Worm (Caenorhabditis elegans) whole organism, L3 larva: ENCODE measurements around the gene gst-34.

Source experiments
- R02D3.7 ChIP-seq: fragments of 150-350 bp; optimal IDR thresholded peaks from 2 replicates; lab custom pipeline; 2014; ENCODE audit warnings: missing biosample characterization, missing genetic modification characterization
- aly-2 ChIP-seq: fragments of 150-350 bp; optimal IDR thresholded peaks from 2 replicates; lab custom pipeline; 2014; ENCODE audit warnings: missing biosample characterization, missing genetic modification characterization
- ama-1 ChIP-seq: fragments of 150-350 bp; optimal IDR thresholded peaks from 2 replicates; lab custom pipeline; 2018
- ceh-16 ChIP-seq: sonication (generic microtip); optimal IDR thresholded peaks from 2 replicates; lab custom pipeline; 2017; ENCODE audit warnings: missing biosample characterization, missing genetic modification characterization
- ceh-28 ChIP-seq: fragments of 150-350 bp; optimal IDR thresholded peaks from 2 replicates; lab custom pipeline; 2014; ENCODE audit warnings: missing biosample characterization, missing genetic modification reagents, missing genetic modification characterization
- ceh-82 ChIP-seq: fragments of 150-350 bp; optimal IDR thresholded peaks from 2 replicates; lab custom pipeline; 2014; ENCODE audit warnings: missing biosample characterization, missing genetic modification characterization
- ceh-9 ChIP-seq: sonication (generic microtip); optimal IDR thresholded peaks from 2 replicates; lab custom pipeline; 2018; ENCODE audit warnings: missing biosample characterization, missing genetic modification characterization
- daf-12 ChIP-seq: fragments of 150-350 bp; optimal IDR thresholded peaks from 2 replicates; lab custom pipeline; 2014; ENCODE audit warnings: missing biosample characterization, missing genetic modification reagents, missing genetic modification characterization
- egl-27 ChIP-seq: sonication (generic microtip); optimal IDR thresholded peaks from 4 replicates; lab custom pipeline; 2017; ENCODE audit warnings: missing biosample characterization, missing genetic modification reagents, missing genetic modification characterization
- egl-5 ChIP-seq: fragments of 150-350 bp; optimal IDR thresholded peaks from 2 replicates; lab custom pipeline; 2017; ENCODE audit warnings: missing biosample characterization, missing genetic modification reagents, missing genetic modification characterization, inconsistent platforms
- elt-2 ChIP-seq: sonication (generic microtip); optimal IDR thresholded peaks from 2 replicates; lab custom pipeline; 2016; ENCODE audit warnings: missing genetic modification reagents, mild to moderate bottlenecking, missing genetic modification characterization, missing compliant biosample characterization
- elt-3 ChIP-seq, 3 experiments: fragments of 150-350 bp in 1 of 3; sonication (generic microtip) in 2 of 3; optimal IDR thresholded peaks; 2 replicates in 2 of 3; 4 replicates in 1 of 3; lab custom pipeline; 2014 to 2017; ENCODE audit warnings: missing biosample characterization in 3 of 3, missing genetic modification characterization in 3 of 3
- eor-1 ChIP-seq, 2 experiments: fragments of 150-350 bp; optimal IDR thresholded peaks; 2 replicates each; lab custom pipeline; 2014 to 2018; ENCODE audit warnings: missing biosample characterization in 2 of 2, missing genetic modification characterization in 2 of 2
- fkh-10 ChIP-seq: sonication (generic microtip); optimal IDR thresholded peaks from 2 replicates; lab custom pipeline; 2017; ENCODE audit warnings: missing biosample characterization, missing genetic modification reagents, missing genetic modification characterization
- fos-1 ChIP-seq: fragments of 150-350 bp; optimal IDR thresholded peaks from 2 replicates; lab custom pipeline; 2014; ENCODE audit warnings: missing biosample characterization, missing genetic modification characterization
- hmg-11 ChIP-seq: sonication (generic microtip); optimal IDR thresholded peaks from 2 replicates; lab custom pipeline; 2016; ENCODE audit warnings: missing genetic modification characterization, missing compliant biosample characterization
- jun-1 ChIP-seq: fragments of 150-350 bp; optimal IDR thresholded peaks from 2 replicates; lab custom pipeline; 2014; ENCODE audit warnings: missing biosample characterization, missing genetic modification reagents, missing genetic modification characterization
- lin-15B ChIP-seq: fragments of 150-350 bp; optimal IDR thresholded peaks from 2 replicates; lab custom pipeline; 2014; ENCODE audit warnings: missing biosample characterization, missing genetic modification characterization
- lin-39 ChIP-seq: fragments of 150-350 bp; optimal IDR thresholded peaks from 2 replicates; lab custom pipeline; 2018; ENCODE audit warnings: missing biosample characterization, missing genetic modification reagents, missing genetic modification characterization
- lsy-12 ChIP-seq: sonication (generic microtip); optimal IDR thresholded peaks from 2 replicates; lab custom pipeline; 2016; ENCODE audit warnings: mild to moderate bottlenecking, missing genetic modification characterization, missing compliant biosample characterization
- nfya-1 ChIP-seq: sonication (generic microtip); optimal IDR thresholded peaks from 2 replicates; lab custom pipeline; 2017; ENCODE audit warnings: missing genetic modification characterization, mild to moderate bottlenecking, missing compliant biosample characterization, antibody characterized with exemption, moderate library complexity; ENCODE audit not compliant: insufficient read depth
- nhr-11 ChIP-seq: fragments of 150-350 bp; optimal IDR thresholded peaks from 2 replicates; lab custom pipeline; 2014; ENCODE audit warnings: missing biosample characterization, missing genetic modification characterization
- nhr-12 ChIP-seq: fragments of 150-350 bp; optimal IDR thresholded peaks from 2 replicates; lab custom pipeline; 2014; ENCODE audit warnings: missing biosample characterization, missing genetic modification characterization
- nhr-23 ChIP-seq: fragments of 150-350 bp; optimal IDR thresholded peaks from 2 replicates; lab custom pipeline; 2014; ENCODE audit warnings: missing biosample characterization, missing genetic modification reagents, missing genetic modification characterization
- nhr-237 ChIP-seq: fragments of 150-350 bp; optimal IDR thresholded peaks from 2 replicates; lab custom pipeline; 2014; ENCODE audit warnings: missing biosample characterization, missing genetic modification characterization
- nhr-25 ChIP-seq: sonication (generic microtip); optimal IDR thresholded peaks from 2 replicates; lab custom pipeline; 2017; ENCODE audit warnings: missing biosample characterization, missing genetic modification characterization
- nhr-28 ChIP-seq: fragments of 150-350 bp; optimal IDR thresholded peaks from 2 replicates; lab custom pipeline; 2014; ENCODE audit warnings: missing biosample characterization, missing genetic modification characterization
- nhr-43 ChIP-seq: sonication (generic microtip); optimal IDR thresholded peaks from 2 replicates; lab custom pipeline; 2016; ENCODE audit warnings: mild to moderate bottlenecking, missing genetic modification characterization, missing compliant biosample characterization; ENCODE audit not compliant: poor library complexity, severe bottlenecking
- nhr-67 ChIP-seq: fragments of 150-350 bp; optimal IDR thresholded peaks from 2 replicates; lab custom pipeline; 2014; ENCODE audit warnings: missing biosample characterization, missing genetic modification characterization
- nhr-76 ChIP-seq: fragments of 150-350 bp; sonication (generic microtip); optimal IDR thresholded peaks from 5 replicates; lab custom pipeline; 2014; ENCODE audit warnings: missing biosample characterization, missing genetic modification characterization
- nhr-77 ChIP-seq: fragments of 150-350 bp; optimal IDR thresholded peaks from 2 replicates; lab custom pipeline; 2014; ENCODE audit warnings: missing biosample characterization, missing genetic modification characterization
- pha-4 ChIP-seq: fragments of 150-350 bp; optimal IDR thresholded peaks from 2 replicates; lab custom pipeline; 2014; ENCODE audit warnings: missing biosample characterization, missing genetic modification reagents, missing genetic modification characterization
- pqm-1 ChIP-seq: fragments of 150-350 bp; optimal IDR thresholded peaks from 2 replicates; lab custom pipeline; 2017; ENCODE audit warnings: missing biosample characterization, missing genetic modification characterization, inconsistent platforms
- skn-1 ChIP-seq: fragments of 150-350 bp; optimal IDR thresholded peaks from 2 replicates; lab custom pipeline; 2014; ENCODE audit warnings: missing biosample characterization, missing genetic modification characterization
- snpc-4 ChIP-seq: fragments of 150-350 bp; optimal IDR thresholded peaks from 2 replicates; lab custom pipeline; 2014; ENCODE audit warnings: missing biosample characterization, missing genetic modification characterization
- tbx-2 ChIP-seq: sonication (generic microtip); optimal IDR thresholded peaks from 2 replicates; lab custom pipeline; 2016; ENCODE audit warnings: mild to moderate bottlenecking, missing genetic modification characterization, missing compliant biosample characterization
- unc-39 ChIP-seq: sonication (generic microtip); optimal IDR thresholded peaks from 4 replicates; lab custom pipeline; 2017; ENCODE audit warnings: missing biosample characterization, missing genetic modification characterization
- unc-62 ChIP-seq: fragments of 150-350 bp; sonication (generic microtip); optimal IDR thresholded peaks from 4 replicates; lab custom pipeline; 2014; ENCODE audit warnings: missing biosample characterization, missing genetic modification reagents, missing genetic modification characterization
- zag-1 ChIP-seq: fragments of 150-350 bp; optimal IDR thresholded peaks from 2 replicates; lab custom pipeline; 2014; ENCODE audit warnings: missing biosample characterization, missing genetic modification characterization
- ztf-4 ChIP-seq: fragments of 150-350 bp; optimal IDR thresholded peaks from 2 replicates; lab custom pipeline; 2014; ENCODE audit warnings: missing biosample characterization, missing genetic modification characterization

Gene gst-34

DNA sequence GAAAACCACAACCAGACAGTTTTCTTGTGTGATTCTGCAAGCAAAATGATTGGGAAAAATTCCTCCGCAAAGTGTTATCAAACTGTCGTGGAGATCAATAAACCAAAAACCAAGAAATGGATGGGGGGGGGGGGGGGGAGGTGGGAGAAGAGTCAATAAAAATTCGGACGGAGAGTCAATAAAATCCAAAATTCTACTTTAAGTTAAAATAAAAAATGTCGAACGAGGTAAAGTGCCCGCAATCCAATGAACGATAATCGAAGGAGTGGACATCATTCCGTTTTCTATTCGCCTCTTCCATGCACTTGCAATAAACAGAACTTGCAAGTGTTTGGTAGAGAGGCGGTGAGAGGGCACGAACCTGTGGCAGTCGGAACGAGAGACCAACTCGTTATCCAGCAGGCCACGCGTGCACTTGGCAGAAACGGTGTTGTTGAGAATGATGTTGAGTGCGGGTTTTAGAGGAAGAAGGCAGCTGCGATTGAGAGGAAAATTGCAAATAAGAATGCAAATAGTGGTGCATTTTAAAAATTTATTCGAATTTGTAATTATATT lies 17.3 kb downstream of the gst-34 start, which contains the start of gene gst-27:
TSS of gene gst-27 (minus strand) at position 51 of the 555 bp plus-strand sequence.
- TF ChIP-seq nhr-11 (tag; lab: Kevin White, UChicago) (no peak), nhr-43 (tag; lab: Kevin White, UChicago) (peak; percentile 82), ceh-82 (tag; lab: Kevin White, UChicago) (peak; percentile 37), nhr-67 (tag; lab: Kevin White, UChicago) (no peak), elt-2 (peak; percentile 73), egl-27 (tag; lab: Kevin White, UChicago) (peak; percentile 75), tbx-2 (tag; lab: Kevin White, UChicago) (peak; percentile 80), pha-4 (peak; percentile 86), nhr-77 (tag; lab: Kevin White, UChicago) (peak; percentile 49), unc-62 (no peak), aly-2 (tag; lab: Kevin White, UChicago) (no peak), nhr-28 (no peak), eor-1 (tag; optimal IDR thresholded peaks at IDR 0.05; lab: Kevin White, UChicago) (no peak), egl-5 (peak; percentile 77), lsy-12 (peak; percentile 62), lin-15B (tag; lab: Kevin White, UChicago) (peak; percentile 61), nhr-25 (tag; lab: Kevin White, UChicago) (peak; percentile 70), ztf-4 (tag; lab: Kevin White, UChicago) (peak; percentile 23), hmg-11 (tag; lab: Kevin White, UChicago) (peak; percentile 94), nfya-1 (tag; lab: Kevin White, UChicago) (peak; percentile 84), R02D3.7 (tag; lab: Kevin White, UChicago) (peak; percentile 42), daf-12 (tag; lab: Kevin White, UChicago) (no peak), ama-1 (peak; percentile 36), skn-1 (tag; lab: Kevin White, UChicago) (peak; percentile 56), lin-39 (tag; lab: Kevin White, UChicago) (peak; percentile 97), elt-3 (tag; optimal IDR thresholded peaks at IDR 0.05; lab: Kevin White, UChicago) (peak in 1 of 3 experiments; percentile 33), unc-39 (tag; lab: Kevin White, UChicago) (no peak), fos-1 (tag; lab: Kevin White, UChicago) (peak; percentile 68), fkh-10 (GFP tag; lab: Kevin White, UChicago) (no peak), ceh-16 (tag; lab: Kevin White, UChicago) (no peak), jun-1 (tag; lab: Kevin White, UChicago) (peak; percentile 61), pqm-1 (tag; lab: Kevin White, UChicago) (peak; percentile 45), zag-1 (tag; lab: Kevin White, UChicago) (no peak), ceh-9 (tag; lab: Kevin White, UChicago) (no peak), snpc-4 (tag; lab: Kevin White, UChicago) (peak; percentile 77), nhr-23 (peak; percentile 62), nhr-12 (tag; lab: Kevin White, UChicago) (no peak), ceh-28 (tag; lab: Kevin White, UChicago) (no peak)

DNA sequence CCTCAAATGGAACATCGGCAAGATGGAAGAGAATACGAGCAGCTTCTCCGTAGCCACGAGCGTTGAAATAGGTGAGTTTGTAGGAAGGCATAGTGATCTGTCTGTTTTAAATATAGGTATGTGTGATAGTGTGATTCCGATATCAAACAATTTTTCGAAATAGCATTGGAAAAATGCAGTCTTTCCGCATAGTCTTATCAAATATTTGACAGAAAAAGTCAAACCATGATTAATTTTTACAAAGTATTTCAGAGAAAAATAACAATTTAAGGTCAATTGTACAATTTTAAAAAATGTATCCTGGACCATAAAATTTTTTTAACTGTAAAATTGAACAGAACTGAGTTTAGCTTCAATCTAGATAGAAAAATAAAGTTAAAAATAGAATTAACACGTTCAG lies 18.6 kb downstream of the gst-34 start, which contains the start of gene gst-26:
TSS of gene gst-26 (minus strand) at position 101 of the 400 bp plus-strand sequence.
- TF ChIP-seq nhr-77 (tag; lab: Kevin White, UChicago) (no peak), nhr-76 (tag; lab: Kevin White, UChicago) (no peak), nhr-28 (no peak), elt-2 (peak; percentile 26), nhr-237 (tag; lab: Kevin White, UChicago) (no peak)

ce11 chrII:15158364-15158763 lies 24.7 kb downstream of the gst-34 start:
- no peak for TF ChIP-seq aly-2 (tag; lab: Kevin White, UChicago)
- TF ChIP-seq nhr-76 (tag; lab: Kevin White, UChicago): no peak
- no peak for TF ChIP-seq hmg-11 (tag; lab: Kevin White, UChicago)
- no peak for TF ChIP-seq nhr-237 (tag; lab: Kevin White, UChicago)
